Fruit fly (Drosophila melanogaster): ENCODE data around the gene CG6696.

Gene CG6696

DNA sequence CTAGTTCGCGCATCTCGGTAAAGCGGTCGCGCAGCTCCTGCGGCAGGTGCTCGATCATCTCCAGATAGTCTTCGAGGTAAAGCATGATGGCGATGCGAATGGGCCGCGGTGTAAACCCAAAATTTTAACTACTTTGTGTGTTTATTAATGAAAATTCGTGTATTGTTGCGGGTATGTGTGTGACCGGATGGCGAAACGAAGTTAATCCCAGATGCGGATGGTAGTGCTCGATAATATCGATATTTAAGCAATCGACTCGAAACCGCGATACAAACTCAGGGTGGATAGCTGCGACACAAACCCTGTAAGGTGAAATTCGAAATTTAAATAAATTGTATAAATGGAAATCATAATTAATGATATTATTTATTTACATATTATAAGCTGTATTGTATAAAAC lies 9.1 kb downstream of the CG6696 start, which contains the start of gene Ing3 (continued):
- TF ChIP-seq NC2α (GFP tag; optimal IDR thresholded peaks at IDR 0.05): no peak
- no peak for TF ChIP-seq Optix (GFP tag; IDR thresholded peaks at IDR 0.05)
- TF ChIP-seq bcd (GFP tag; optimal IDR thresholded peaks at IDR 0.05): no peak
- TF ChIP-seq br (optimal IDR thresholded peaks at IDR 0.05): no peak
- no peak for TF ChIP-seq CG1529 (GFP tag; optimal IDR thresholded peaks at IDR 0.05)
- TF ChIP-seq CG16815 (GFP tag; optimal IDR thresholded peaks at IDR 0.05): no peak
- no peak for TF ChIP-seq Tbp (GFP tag; optimal IDR thresholded peaks at IDR 0.05)
- TF ChIP-seq CG9609 (GFP tag; optimal IDR thresholded peaks at IDR 0.05): no peak
- TF ChIP-seq CG31441 (GFP tag; IDR thresholded peaks at IDR 0.05): no peak
- TF ChIP-seq Sry-δ (GFP tag; optimal IDR thresholded peaks at IDR 0.05): peak; percentile 67
- TF ChIP-seq CG4854 (GFP tag; optimal IDR thresholded peaks at IDR 0.05): no peak
- peak; percentile 28 for TF ChIP-seq nmo (GFP tag; optimal IDR thresholded peaks at IDR 0.05)
- TF ChIP-seq CG12155 (GFP tag; optimal IDR thresholded peaks at IDR 0.05): no peak
- TF ChIP-seq CG11085 (GFP tag; IDR thresholded peaks at IDR 0.05): no peak
- no peak for TF ChIP-seq CG12391 (tag; optimal IDR thresholded peaks at IDR 0.05)
- no peak for TF ChIP-seq CG17612 (GFP tag; IDR thresholded peaks at IDR 0.05)
- no peak for TF ChIP-seq Kr (GFP tag; optimal IDR thresholded peaks at IDR 0.05)
- no peak for TF ChIP-seq CG7928 (GFP tag; optimal IDR thresholded peaks at IDR 0.05)
- TF ChIP-seq her (GFP tag; optimal IDR thresholded peaks at IDR 0.05): peak; percentile 57
- no peak for TF ChIP-seq fd3F (GFP tag; optimal IDR thresholded peaks at IDR 0.05)
- TF ChIP-seq CG9817 (tag; optimal IDR thresholded peaks at IDR 0.05): no peak
- no peak for TF ChIP-seq Hr78 (GFP tag; optimal IDR thresholded peaks at IDR 0.05)
- TF ChIP-seq CG12219 (GFP tag; optimal IDR thresholded peaks at IDR 0.05): no peak
- no peak for TF ChIP-seq dati (GFP tag; IDR thresholded peaks at IDR 0.05)
- TF ChIP-seq Sox100B (GFP tag; optimal IDR thresholded peaks at IDR 0.05): no peak
- no peak for TF ChIP-seq pho (GFP tag; optimal IDR thresholded peaks at IDR 0.05)
- no peak for TF ChIP-seq CG11696 (GFP tag; IDR thresholded peaks at IDR 0.05)
- no peak for TF ChIP-seq CG12942 (GFP tag; optimal IDR thresholded peaks at IDR 0.05)
- no peak for TF ChIP-seq CG14050 (GFP tag; IDR thresholded peaks at IDR 0.05)
- no peak for TF ChIP-seq CG5953 (GFP tag; IDR thresholded peaks at IDR 0.05)
- no peak for TF ChIP-seq nom (GFP tag; optimal IDR thresholded peaks at IDR 0.05)
- TF ChIP-seq CG4404 (GFP tag; IDR thresholded peaks at IDR 0.05): no peak
- no peak for TF ChIP-seq CkIIα-i1 (GFP tag; IDR thresholded peaks at IDR 0.05)
- no peak for TF ChIP-seq CG12104 (GFP tag; optimal IDR thresholded peaks at IDR 0.05)
- peak; percentile 87 for TF ChIP-seq pzg (GFP tag; optimal IDR thresholded peaks at IDR 0.05)
- no peak for TF ChIP-seq CG30020 (tag; optimal IDR thresholded peaks at IDR 0.05)
- no peak for TF ChIP-seq sug (tag; optimal IDR thresholded peaks at IDR 0.05)
- no peak for TF ChIP-seq CG15479 (GFP tag; optimal IDR thresholded peaks at IDR 0.05)
- no peak for TF ChIP-seq ash1 (GFP tag; optimal IDR thresholded peaks at IDR 0.05)
- no peak for TF ChIP-seq CG17829 (tag; optimal IDR thresholded peaks at IDR 0.05)
- TF ChIP-seq H15 (GFP tag; IDR thresholded peaks at IDR 0.05): no peak
- TF ChIP-seq Dp (GFP tag; optimal IDR thresholded peaks at IDR 0.05): peak; percentile 82
- peak; percentile 60 for TF ChIP-seq knrl (GFP tag; IDR thresholded peaks at IDR 0.05; ENCODE audit: partially characterized antibody)
- no peak for TF ChIP-seq wek (GFP tag; optimal IDR thresholded peaks at IDR 0.05)
- TF ChIP-seq unc-4 (GFP tag; IDR thresholded peaks at IDR 0.05; ENCODE audit: partially characterized antibody): peak; percentile 74
- TF ChIP-seq Dll (GFP tag; IDR thresholded peaks at IDR 0.05; ENCODE audit: partially characterized antibody): peak; percentile 66; the same call in 3 of the 4 replicates
- no peak for TF ChIP-seq fu2 (GFP tag; optimal IDR thresholded peaks at IDR 0.05)
- peak; percentile 86 for TF ChIP-seq BEAF-32 (GFP tag; optimal IDR thresholded peaks at IDR 0.05)
- TF ChIP-seq CG4730 (GFP tag; IDR thresholded peaks at IDR 0.05): no peak
- no peak for TF ChIP-seq NC2β (GFP tag; optimal IDR thresholded peaks at IDR 0.05)
- no peak for TF ChIP-seq jigr1 (GFP tag; IDR thresholded peaks at IDR 0.05)
- no peak for TF ChIP-seq Vsx1 (GFP tag; optimal IDR thresholded peaks at IDR 0.05)

All from whole organism, embryonic.